Fruit fly (Drosophila melanogaster) whole organism, embryonic: ENCODE data around the gene CG5087.
A peak's percentile ranks its signal among the peaks of the same experiment; 100 is the strongest.

Experiments used
- BtbVII ChIP-seq: fragments of 200-800 bp; sonication (Bioruptor generic); optimal IDR thresholded peaks from 3 replicates; lab custom pipeline; 2017; ENCODE audit warnings: missing biosample characterization, mild to moderate bottlenecking, missing genetic modification characterization
- CG10979 ChIP-seq: fragments of 200-800 bp; sonication (Bioruptor generic); optimal IDR thresholded peaks from 2 replicates; lab custom pipeline; 2018; ENCODE audit warnings: missing biosample characterization, mild to moderate bottlenecking, missing genetic modification characterization, moderate library complexity
- CG11093 ChIP-seq: fragments of 200-800 bp; sonication (Bioruptor generic); IDR thresholded peaks from 3 replicates; pipeline ENCODE4 v1.3.6; 2022; ENCODE audit warnings: missing biosample characterization, missing genetic modification characterization
- CG11247 ChIP-seq: fragments of 200-800 bp; sonication (Bioruptor generic); IDR thresholded peaks from 2 replicates; pipeline ENCODE4 v1.3.6; 2022; ENCODE audit warnings: missing biosample characterization, missing genetic modification characterization
- CG11398 ChIP-seq: fragments of 200-800 bp; sonication (Bioruptor generic); optimal IDR thresholded peaks from 2 replicates; lab custom pipeline; 2016; ENCODE audit warnings: missing biosample characterization, missing genetic modification characterization
- CG11696 ChIP-seq: fragments of 200-800 bp; sonication (Bioruptor generic); IDR thresholded peaks from 2 replicates; pipeline ENCODE4 v1.3.6; 2022; ENCODE audit warnings: missing biosample characterization, missing genetic modification characterization
- CG11723 ChIP-seq: fragments of 200-800 bp; sonication (Bioruptor generic); optimal IDR thresholded peaks from 2 replicates; lab custom pipeline; 2017; ENCODE audit warnings: missing biosample characterization, mild to moderate bottlenecking, missing genetic modification characterization
- CG14710 ChIP-seq: fragments of 200-800 bp; sonication (Bioruptor generic); optimal IDR thresholded peaks from 3 replicates; lab custom pipeline; 2019; ENCODE audit warnings: missing biosample characterization, mild to moderate bottlenecking, missing genetic modification characterization, moderate library complexity
- CG15073 ChIP-seq: fragments of 200-800 bp; sonication (Bioruptor generic); optimal IDR thresholded peaks from 2 replicates; lab custom pipeline; 2016; ENCODE audit warnings: missing biosample characterization, missing genetic modification characterization
- CG17359 ChIP-seq: fragments of 200-800 bp; sonication (Bioruptor generic); optimal IDR thresholded peaks from 3 replicates; lab custom pipeline; 2018; ENCODE audit warnings: missing biosample characterization, mild to moderate bottlenecking, missing genetic modification characterization, moderate library complexity
- CG18262 ChIP-seq: fragments of 200-800 bp; optimal IDR thresholded peaks from 3 replicates; lab custom pipeline; 2019; ENCODE audit warnings: missing biosample characterization, mild to moderate bottlenecking, missing genetic modification characterization, moderate library complexity
- CG2129 ChIP-seq: fragments of 200-800 bp; sonication (Bioruptor generic); IDR thresholded peaks from 2 replicates; pipeline ENCODE4 v1.3.6; 2022; ENCODE audit warnings: missing biosample characterization, missing genetic modification characterization; ENCODE audit not compliant: partially characterized antibody
- CG2199 ChIP-seq: fragments of 200-800 bp; sonication (Bioruptor generic); IDR thresholded peaks from 3 replicates; pipeline ENCODE4 v1.3.6; 2022; ENCODE audit warnings: missing biosample characterization, missing genetic modification characterization
- CG3065 ChIP-seq: fragments of 200-800 bp; sonication (Bioruptor generic); optimal IDR thresholded peaks from 2 replicates; lab custom pipeline; 2016; ENCODE audit warnings: missing biosample characterization, missing genetic modification characterization
- CG4404 ChIP-seq: fragments of 200-800 bp; sonication (Bioruptor generic); IDR thresholded peaks from 2 replicates; pipeline ENCODE4 v1.3.6; 2022; ENCODE audit warnings: missing biosample characterization, missing genetic modification characterization
- CG4707 ChIP-seq: fragments of 200-800 bp; sonication (Bioruptor generic); optimal IDR thresholded peaks from 2 replicates; lab custom pipeline; 2018; ENCODE audit warnings: missing biosample characterization, mild to moderate bottlenecking, missing genetic modification characterization, moderate library complexity
- CG6254 ChIP-seq: fragments of 200-800 bp; sonication (Bioruptor generic); optimal IDR thresholded peaks from 3 replicates; lab custom pipeline; 2017; ENCODE audit warnings: mild to moderate bottlenecking, missing biosample characterization, missing genetic modification reagents, missing genetic modification characterization
- CG7745 ChIP-seq: fragments of 200-800 bp; sonication (Bioruptor generic); optimal IDR thresholded peaks from 2 replicates; lab custom pipeline; 2018; ENCODE audit warnings: missing biosample characterization, mild to moderate bottlenecking, missing genetic modification characterization, moderate library complexity
- CG7987 ChIP-seq: fragments of 200-800 bp; sonication (Bioruptor generic); optimal IDR thresholded peaks from 2 replicates; lab custom pipeline; 2018; ENCODE audit warnings: missing biosample characterization, mild to moderate bottlenecking, missing genetic modification characterization, moderate library complexity
- GATAe ChIP-seq: fragments of 200-800 bp; sonication (Bioruptor generic); conservative IDR thresholded peaks from 2 replicates; pipeline ENCODE4 v1.3.6; 2022; ENCODE audit warnings: missing biosample characterization, missing genetic modification characterization
- HLH54F ChIP-seq: fragments of 200-800 bp; sonication (Bioruptor generic); optimal IDR thresholded peaks from 3 replicates; lab custom pipeline; 2016; ENCODE audit warnings: missing biosample characterization, missing genetic modification characterization
- HLHmδ ChIP-seq: fragments of 200-800 bp; sonication (Bioruptor generic); optimal IDR thresholded peaks from 2 replicates; lab custom pipeline; 2018; ENCODE audit warnings: missing biosample characterization, mild to moderate bottlenecking, missing genetic modification characterization, moderate library complexity
- Lpt ChIP-seq: fragments of >200 bp; optimal IDR thresholded peaks from 2 replicates; lab custom pipeline; 2018; ENCODE audit warnings: missing biosample characterization, missing genetic modification characterization
- MBD-R2 ChIP-seq: fragments of 200-800 bp; sonication (Bioruptor generic); IDR thresholded peaks from 2 replicates; pipeline ENCODE4 v1.3.6; 2022; ENCODE audit warnings: missing biosample characterization, missing genetic modification characterization
- MESR4 ChIP-seq: fragments of 200-800 bp; sonication (Bioruptor generic); optimal IDR thresholded peaks from 2 replicates; lab custom pipeline; 2018; ENCODE audit warnings: missing biosample characterization, mild to moderate bottlenecking, missing genetic modification characterization, moderate library complexity
- Nf-YC ChIP-seq: fragments of 200-800 bp; optimal IDR thresholded peaks from 3 replicates; lab custom pipeline; 2019; ENCODE audit warnings: missing biosample characterization, mild to moderate bottlenecking, missing genetic modification characterization, moderate library complexity
- Oaz ChIP-seq: fragments of 200-800 bp; sonication (Bioruptor generic); IDR thresholded peaks from 2 replicates; pipeline ENCODE4 v1.3.6; 2022; ENCODE audit warnings: missing biosample characterization, missing genetic modification characterization
- Stat92E ChIP-seq, 3 experiments: fragments of >200 bp in 2 of 3; fragments of 200-800 bp in 1 of 3; sonication (Bioruptor generic) in 1 of 3; optimal IDR thresholded peaks; 2 replicates each; lab custom pipeline; 2017 to 2019; ENCODE audit warnings: missing biosample characterization in 3 of 3, missing genetic modification characterization in 3 of 3, mild to moderate bottlenecking in 1 of 3, moderate library complexity in 1 of 3
- Taf1 ChIP-seq: fragments of 200-800 bp; sonication (Bioruptor generic); IDR thresholded peaks from 2 replicates; pipeline ENCODE4 v1.3.6; 2022; ENCODE audit warnings: missing biosample characterization, missing genetic modification characterization
- Vsx1 ChIP-seq: fragments of 200-800 bp; sonication (Bioruptor generic); optimal IDR thresholded peaks from 2 replicates; lab custom pipeline; 2017; ENCODE audit warnings: missing biosample characterization, mild to moderate bottlenecking, missing genetic modification characterization, missing genetic modification reagents
- Xrp1 ChIP-seq: fragments of 200-800 bp; sonication (Bioruptor generic); IDR thresholded peaks from 2 replicates; pipeline ENCODE4 v1.3.6; 2022; ENCODE audit warnings: missing biosample characterization, missing genetic modification characterization
- ac ChIP-seq: fragments of 200-800 bp; sonication (Bioruptor generic); optimal IDR thresholded peaks from 3 replicates; lab custom pipeline; 2017; ENCODE audit warnings: missing biosample characterization, mild to moderate bottlenecking, missing genetic modification characterization
- dmrt11E ChIP-seq: fragments of 200-800 bp; sonication (Bioruptor generic); optimal IDR thresholded peaks from 3 replicates; lab custom pipeline; 2018; ENCODE audit warnings: missing biosample characterization, mild to moderate bottlenecking, missing genetic modification characterization, moderate library complexity
- ewg ChIP-seq: fragments of 200-800 bp; sonication (Bioruptor generic); optimal IDR thresholded peaks from 3 replicates; lab custom pipeline; 2017; ENCODE audit warnings: mild to moderate bottlenecking, missing biosample characterization, missing genetic modification reagents, missing genetic modification characterization
- fd96Cb ChIP-seq: fragments of 200-800 bp; sonication (Bioruptor generic); optimal IDR thresholded peaks from 2 replicates; lab custom pipeline; 2018; ENCODE audit warnings: missing biosample characterization, mild to moderate bottlenecking, missing genetic modification characterization, moderate library complexity
- gce ChIP-seq: fragments of 200-800 bp; sonication (Bioruptor generic); IDR thresholded peaks from 3 replicates; pipeline ENCODE4 v1.3.6; 2022; ENCODE audit warnings: missing biosample characterization, missing genetic modification characterization
- gro ChIP-seq: fragments of 200-800 bp; sonication (Bioruptor generic); optimal IDR thresholded peaks from 2 replicates; lab custom pipeline; 2016; ENCODE audit warnings: missing biosample characterization, missing genetic modification characterization
- ham ChIP-seq: fragments of 200-800 bp; sonication (Bioruptor generic); IDR thresholded peaks from 2 replicates; pipeline ENCODE4 v1.3.6; 2022; ENCODE audit warnings: missing biosample characterization, missing genetic modification characterization
- kah ChIP-seq: fragments of 200-800 bp; sonication (Bioruptor generic); optimal IDR thresholded peaks from 2 replicates; lab custom pipeline; 2018; ENCODE audit warnings: missing biosample characterization, mild to moderate bottlenecking, missing genetic modification characterization
- ken ChIP-seq: fragments of 200-800 bp; sonication (Bioruptor generic); IDR thresholded peaks from 3 replicates; pipeline ENCODE4 v1.3.6; 2022; ENCODE audit warnings: missing biosample characterization, missing genetic modification characterization
- maf-S ChIP-seq: fragments of 200-800 bp; sonication (Bioruptor generic); optimal IDR thresholded peaks from 2 replicates; lab custom pipeline; 2016; ENCODE audit warnings: missing biosample characterization, missing genetic modification characterization
- peb ChIP-seq: fragments of 200-800 bp; sonication (Bioruptor generic); IDR thresholded peaks from 2 replicates; pipeline ENCODE4 v1.3.6; 2022; ENCODE audit warnings: missing biosample characterization, missing genetic modification characterization
- pita ChIP-seq: fragments of 200-800 bp; sonication (Bioruptor generic); optimal IDR thresholded peaks from 2 replicates; lab custom pipeline; 2017; ENCODE audit warnings: missing biosample characterization, mild to moderate bottlenecking, missing genetic modification characterization
- row ChIP-seq: fragments of 200-800 bp; sonication (Bioruptor generic); IDR thresholded peaks from 3 replicates; pipeline ENCODE4 v1.3.6; 2022; ENCODE audit warnings: missing biosample characterization, missing genetic modification characterization
- salm ChIP-seq: fragments of 200-800 bp; sonication (Bioruptor generic); optimal IDR thresholded peaks from 2 replicates; lab custom pipeline; 2018; ENCODE audit warnings: missing biosample characterization, mild to moderate bottlenecking, missing genetic modification characterization
- schlank ChIP-seq: fragments of 200-800 bp; sonication (Bioruptor generic); optimal IDR thresholded peaks from 2 replicates; lab custom pipeline; 2018; ENCODE audit warnings: missing biosample characterization, mild to moderate bottlenecking, missing genetic modification characterization
- slp2 ChIP-seq: fragments of 200-800 bp; sonication (Bioruptor generic); optimal IDR thresholded peaks from 2 replicates; lab custom pipeline; 2016; ENCODE audit warnings: missing biosample characterization, missing genetic modification characterization
- sna ChIP-seq: fragments of 200-800 bp; sonication (Bioruptor generic); IDR thresholded peaks from 2 replicates; pipeline ENCODE4 v1.3.6; 2022; ENCODE audit warnings: missing biosample characterization, missing genetic modification characterization; ENCODE audit not compliant: partially characterized antibody
- sob ChIP-seq: fragments of 200-800 bp; sonication (Bioruptor generic); IDR thresholded peaks from 2 replicates; pipeline ENCODE4 v1.3.6; 2022; ENCODE audit warnings: missing biosample characterization, missing genetic modification characterization
- twi ChIP-seq: fragments of 200-800 bp; optimal IDR thresholded peaks from 2 replicates; lab custom pipeline; 2019; ENCODE audit warnings: missing biosample characterization, mild to moderate bottlenecking, missing genetic modification characterization, moderate library complexity
- zen2 ChIP-seq: fragments of 200-800 bp; sonication (Bioruptor generic); IDR thresholded peaks from 3 replicates; pipeline ENCODE4 v1.3.6; 2022; ENCODE audit warnings: missing biosample characterization, missing genetic modification characterization; ENCODE audit not compliant: partially characterized antibody
- zf30C ChIP-seq: fragments of 200-800 bp; sonication (Bioruptor generic); optimal IDR thresholded peaks from 3 replicates; lab custom pipeline; 2018; ENCODE audit warnings: missing biosample characterization, mild to moderate bottlenecking, missing genetic modification characterization

The CG5087 gene

dm6 chr3L:9032871-9033270, 34.9 kb downstream of the CG5087 start (continued):
- TF ChIP-seq GATAe (no peak), twi (tag; lab: Kevin White, UChicago) (no peak), gro (GFP tag; lab: Kevin White, UChicago) (no peak), dmrt11E (tag; lab: Kevin White, UChicago) (peak; percentile 58), CG18262 (tag; lab: Kevin White, UChicago) (peak; percentile 28), CG4707 (GFP tag; lab: Kevin White, UChicago) (no peak), kah (no peak), CG3065 (GFP tag; lab: Kevin White, UChicago) (no peak), CG7745 (tag; lab: Kevin White, UChicago) (no peak), ham (no peak), CG6254 (no peak), CG17359 (peak; percentile 32), CG2129 (GFP tag; lab: Robert Waterston, UW) (no peak), slp2 (GFP tag; lab: Kevin White, UChicago) (no peak), ewg (GFP tag; lab: Kevin White, UChicago) (no peak), zen2 (GFP tag; lab: Robert Waterston, UW) (no peak), CG7987 (no peak), Nf-YC (tag; lab: Kevin White, UChicago) (no peak), CG15073 (no peak), HLHmδ (GFP tag; lab: Kevin White, UChicago) (no peak), ken (GFP tag; lab: Robert Waterston, UW) (no peak), Oaz (GFP tag; lab: Robert Waterston, UW) (no peak), Xrp1 (peak; percentile 54; the same call in 1 of the 2 replicates), sna (GFP tag; lab: Robert Waterston, UW) (no peak), schlank (tag; lab: Kevin White, UChicago) (no peak), CG11723 (no peak), CG11398 (GFP tag; lab: Kevin White, UChicago) (no peak), row (GFP tag; lab: Robert Waterston, UW) (peak; percentile 56), Stat92E (GFP tag; optimal IDR thresholded peaks at IDR 0.05; lab: Kevin White, UChicago) (peak in 1 of 3 experiments; percentile 34), sob (GFP tag; lab: Robert Waterston, UW) (no peak), pita (no peak), peb (no peak), BtbVII (GFP tag; lab: Kevin White, UChicago) (no peak), CG14710 (tag; lab: Kevin White, UChicago) (peak; percentile 32), ac (GFP tag; lab: Kevin White, UChicago) (no peak), fd96Cb (tag; lab: Kevin White, UChicago) (peak; percentile 26), CG11093 (GFP tag; lab: Robert Waterston, UW) (no peak), CG4404 (GFP tag; lab: Robert Waterston, UW) (no peak), maf-S (GFP tag; lab: Kevin White, UChicago) (no peak), gce (no peak), salm (no peak), MESR4 (no peak), CG2199 (GFP tag; lab: Robert Waterston, UW) (no peak), Vsx1 (no peak), Lpt (GFP tag; lab: Kevin White, UChicago) (no peak), CG11696 (GFP tag; lab: Robert Waterston, UW) (no peak), Taf1 (GFP tag; lab: Robert Waterston, UW) (no peak), zf30C (no peak), MBD-R2 (GFP tag; lab: Robert Waterston, UW) (no peak), CG11247 (GFP tag; lab: Robert Waterston, UW) (no peak), CG10979 (tag; lab: Kevin White, UChicago) (peak; percentile 54), HLH54F (GFP tag; lab: Kevin White, UChicago) (no peak)
